Worm (Caenorhabditis elegans): Measurements from ENCODE around the gene saeg-1.

The saeg-1 gene

DNA sequence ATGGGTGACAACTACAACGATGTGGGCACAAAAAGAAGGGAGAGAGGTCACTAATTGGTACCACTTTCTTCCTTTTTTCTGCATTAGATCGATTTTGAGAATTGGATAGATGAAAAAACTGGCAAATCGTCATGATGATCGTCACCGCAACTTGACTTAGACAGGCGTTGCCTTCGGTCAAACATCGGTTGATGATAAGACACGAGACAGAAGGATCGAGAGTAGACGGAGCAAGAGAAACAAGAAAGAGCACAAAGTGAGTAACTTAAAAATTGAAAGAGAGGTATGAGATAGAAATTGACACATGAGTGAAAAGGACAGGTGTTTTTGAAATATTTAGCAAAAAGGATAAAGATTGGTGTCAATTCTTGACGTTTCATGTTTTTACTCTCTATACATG is 4.6 kb upstream of the saeg-1 start:
- TF ChIP-seq F13H6.1 (tag; optimal IDR thresholded peaks at IDR 0.05) = no peak
- TF ChIP-seq ceh-48 (tag; optimal IDR thresholded peaks at IDR 0.05) = no peak
- TF ChIP-seq ahr-1 (tag; optimal IDR thresholded peaks at IDR 0.05) = no peak
- TF ChIP-seq ceh-14 (tag; optimal IDR thresholded peaks at IDR 0.05) = no peak
- TF ChIP-seq odd-2 (tag; optimal IDR thresholded peaks at IDR 0.05) = no peak
- no peak for TF ChIP-seq C08G9.2 (tag; optimal IDR thresholded peaks at IDR 0.05)
- TF ChIP-seq fkh-10 (GFP tag; optimal IDR thresholded peaks at IDR 0.05) = no peak
- no peak for TF ChIP-seq unc-55 (GFP tag; optimal IDR thresholded peaks at IDR 0.05)
- no peak for TF ChIP-seq lim-6 (tag; optimal IDR thresholded peaks at IDR 0.05)
- no peak for TF ChIP-seq ceh-31 (tag; optimal IDR thresholded peaks at IDR 0.05)
- no peak for TF ChIP-seq hlh-30 (tag; optimal IDR thresholded peaks at IDR 0.05; ENCODE audit: insufficient read depth)
- no peak for TF ChIP-seq che-1 (tag; optimal IDR thresholded peaks at IDR 0.05)
- TF ChIP-seq ttx-3 (tag; optimal IDR thresholded peaks at IDR 0.05) = no peak
- TF ChIP-seq pha-2 (tag; optimal IDR thresholded peaks at IDR 0.05) = no peak

DNA sequence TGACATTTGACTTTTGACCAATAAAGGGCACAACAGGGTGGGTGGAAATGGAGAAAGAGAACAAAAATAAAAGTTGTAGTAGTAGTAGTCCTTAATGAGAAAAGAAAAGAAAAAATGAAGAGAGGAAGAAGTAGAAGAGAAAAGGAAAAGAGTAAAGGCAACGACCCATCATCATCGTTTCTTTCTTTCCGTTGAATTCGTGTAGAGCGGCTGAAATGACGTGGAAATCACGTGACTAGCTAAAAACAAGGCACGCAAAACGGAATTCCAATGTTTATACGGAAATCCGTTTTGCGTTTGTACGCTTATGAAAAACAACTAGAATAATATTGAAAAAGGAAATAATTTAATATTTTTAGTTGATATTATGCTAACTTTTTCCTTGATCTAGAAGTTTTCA is 2.1 kb upstream of the saeg-1 start:
- no peak for TF ChIP-seq C08G9.2 (tag; optimal IDR thresholded peaks at IDR 0.05)
- peak; percentile 42 for TF ChIP-seq hlh-30 (tag; optimal IDR thresholded peaks at IDR 0.05; ENCODE audit: insufficient read depth)

DNA sequence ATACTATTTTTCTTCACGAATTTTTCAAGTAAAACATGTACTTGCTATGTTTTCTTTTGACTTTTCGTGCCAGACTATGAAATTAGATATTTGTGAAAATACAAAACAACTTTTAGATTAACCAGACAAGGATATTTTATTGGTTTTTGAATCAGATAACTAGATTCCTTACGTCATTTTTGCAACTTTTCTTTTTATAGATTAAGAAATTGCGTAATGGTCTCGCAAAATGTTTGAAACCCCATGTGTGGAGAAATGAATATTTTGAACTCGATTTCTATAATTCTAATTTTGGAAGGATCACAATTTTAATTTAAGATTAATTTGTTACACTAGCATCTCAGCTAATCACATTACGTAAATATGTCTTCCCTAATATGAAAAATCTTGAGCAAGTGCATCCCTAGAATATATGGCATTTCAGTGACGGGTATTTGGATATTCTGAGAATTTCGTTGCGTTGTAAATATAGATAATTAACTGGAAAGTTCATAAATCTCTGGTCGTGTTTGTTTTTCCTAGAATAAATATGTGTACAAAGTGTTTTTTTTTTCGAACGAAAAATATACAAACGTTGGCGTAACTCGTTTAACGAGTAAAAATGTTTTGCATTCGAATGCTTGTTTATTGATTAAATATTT is 2.9 kb downstream of the saeg-1 start:
- TF ChIP-seq rnt-1 (tag; optimal IDR thresholded peaks at IDR 0.05) (no peak), ceh-6 (GFP tag; optimal IDR thresholded peaks at IDR 0.05) (no peak), tbx-2 (tag; optimal IDR thresholded peaks at IDR 0.05) (no peak), hlh-30 (tag; optimal IDR thresholded peaks at IDR 0.05; ENCODE audit: insufficient read depth) (no peak), Y22D7AL.16 (tag; optimal IDR thresholded peaks at IDR 0.05) (no peak), syd-9 (tag; optimal IDR thresholded peaks at IDR 0.05) (no peak), tbx-7 (tag; optimal IDR thresholded peaks at IDR 0.05) (no peak), dve-1 (tag; optimal IDR thresholded peaks at IDR 0.05) (no peak), ceh-9 (tag; optimal IDR thresholded peaks at IDR 0.05) (no peak), F13H6.1 (tag; optimal IDR thresholded peaks at IDR 0.05) (no peak)

DNA sequence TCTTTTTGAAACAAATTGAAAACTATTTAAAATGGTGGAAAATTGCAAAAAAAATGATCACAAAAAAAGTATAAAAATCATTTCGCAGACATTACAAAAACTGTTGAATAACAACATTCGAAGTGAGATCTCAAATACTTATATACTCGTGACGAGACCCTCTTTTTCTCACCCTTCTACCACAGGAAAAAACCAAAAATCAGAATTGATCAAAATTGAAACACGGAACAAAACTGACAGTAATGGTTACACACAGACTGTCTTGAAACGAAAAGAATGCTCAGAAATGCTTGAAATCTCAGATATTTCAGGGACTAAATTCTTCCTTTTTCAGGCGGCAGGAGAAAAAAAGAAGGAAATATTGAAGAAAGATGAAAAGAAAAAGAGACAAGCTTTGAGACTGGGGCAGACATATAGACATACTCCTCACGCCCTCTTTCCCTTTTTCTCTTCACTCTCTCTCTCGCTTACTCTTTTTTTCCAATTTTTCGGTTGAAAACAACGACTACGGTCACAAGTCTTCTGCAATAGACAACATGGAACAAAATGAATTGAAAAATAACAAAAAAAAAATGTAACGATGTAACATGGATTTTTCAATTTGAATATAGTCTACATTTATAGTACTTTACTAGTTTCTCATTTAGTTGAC is 3.8 kb downstream of the saeg-1 start:
- TF ChIP-seq che-1 (tag; optimal IDR thresholded peaks at IDR 0.05) (no peak), nfya-1 (tag; optimal IDR thresholded peaks at IDR 0.05) (peak; percentile 5)

DNA sequence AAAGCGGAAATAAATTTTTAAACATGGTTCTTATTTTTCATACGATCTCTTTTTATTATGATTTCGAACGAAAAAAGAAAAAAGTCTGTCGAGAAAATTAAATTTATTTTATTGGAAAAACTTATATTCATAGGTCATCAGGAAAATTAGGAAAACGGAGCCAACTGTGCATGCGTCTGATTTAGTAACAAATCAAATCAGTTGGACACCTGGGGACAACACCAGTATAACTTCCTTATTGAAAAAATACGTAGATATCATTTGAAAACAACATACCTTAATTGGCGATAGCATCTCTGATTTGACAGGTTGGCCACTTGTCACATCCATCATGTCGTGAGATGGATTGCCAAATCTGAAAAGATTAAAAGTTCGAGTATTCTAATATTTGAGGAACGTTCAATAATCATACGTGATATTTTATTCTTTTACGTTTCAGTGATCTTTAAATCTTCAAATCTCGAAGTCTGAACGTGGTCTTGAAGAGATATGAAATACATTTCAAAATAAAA is 4.9 kb downstream of the saeg-1 start:
- TF ChIP-seq Y22D7AL.16 (tag; optimal IDR thresholded peaks at IDR 0.05) = no peak
- TF ChIP-seq gmeb-2 (tag; optimal IDR thresholded peaks at IDR 0.05) = no peak
- no peak for TF ChIP-seq elt-4 (tag; optimal IDR thresholded peaks at IDR 0.05)
- TF ChIP-seq hlh-13 (GFP tag; optimal IDR thresholded peaks at IDR 0.05) = no peak
- no peak for TF ChIP-seq ceh-34 (tag; optimal IDR thresholded peaks at IDR 0.05)
- no peak for TF ChIP-seq ahr-1 (tag; optimal IDR thresholded peaks at IDR 0.05)
- TF ChIP-seq ceh-9 (tag; optimal IDR thresholded peaks at IDR 0.05) = no peak

DNA sequence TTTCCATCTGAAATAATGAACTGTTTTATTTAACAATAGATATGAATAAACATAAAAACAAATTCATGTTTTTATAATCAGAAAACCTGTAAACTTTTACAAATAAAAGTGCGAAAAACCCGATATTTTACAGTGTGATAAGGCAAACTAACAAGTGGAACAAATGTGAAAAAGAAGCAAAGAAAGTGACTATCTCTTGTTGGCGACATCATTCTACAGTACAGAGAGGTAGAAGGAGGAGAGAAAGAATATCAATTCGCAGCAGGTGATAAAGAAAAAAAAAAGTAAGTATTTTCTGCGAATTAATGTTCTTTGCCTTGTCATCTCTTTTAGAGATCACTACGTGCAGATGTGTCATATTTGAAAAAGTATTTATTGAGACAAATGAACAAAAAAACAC is 5.7 kb downstream of the saeg-1 start:
- TF ChIP-seq zip-5 (tag; optimal IDR thresholded peaks at IDR 0.05) (no peak), pat-9 (tag; optimal IDR thresholded peaks at IDR 0.05) (no peak), unc-3 (GFP tag; conservative IDR thresholded peaks at IDR 0.05) (no peak), unc-3 (tag; optimal IDR thresholded peaks at IDR 0.05) (no peak), ceh-14 (tag; optimal IDR thresholded peaks at IDR 0.05) (no peak), ceh-24 (tag; optimal IDR thresholded peaks at IDR 0.05) (no peak), lin-11 (tag; optimal IDR thresholded peaks at IDR 0.05) (no peak), tbx-7 (tag; optimal IDR thresholded peaks at IDR 0.05) (no peak), pha-2 (tag; optimal IDR thresholded peaks at IDR 0.05) (no peak), pros-1 (tag; optimal IDR thresholded peaks at IDR 0.05) (no peak), hlh-13 (GFP tag; optimal IDR thresholded peaks at IDR 0.05) (no peak), dve-1 (tag; optimal IDR thresholded peaks at IDR 0.05) (no peak), ceh-18 (tag; optimal IDR thresholded peaks at IDR 0.05) (no peak), ceh-19 (GFP tag; optimal IDR thresholded peaks at IDR 0.05) (no peak), T23F11.4 (GFP tag; optimal IDR thresholded peaks at IDR 0.05) (no peak), madf-2 (tag; optimal IDR thresholded peaks at IDR 0.05) (no peak), fax-1 (tag; optimal IDR thresholded peaks at IDR 0.05) (no peak), unc-42 (tag; optimal IDR thresholded peaks at IDR 0.05) (no peak), C08G9.2 (tag; optimal IDR thresholded peaks at IDR 0.05) (no peak), C38D4.7 (GFP tag; optimal IDR thresholded peaks at IDR 0.05) (no peak)

All from whole organism, late embryonic.